Worm (Caenorhabditis elegans): ENCODE data around the gene col-144.

Gene col-144

DNA sequence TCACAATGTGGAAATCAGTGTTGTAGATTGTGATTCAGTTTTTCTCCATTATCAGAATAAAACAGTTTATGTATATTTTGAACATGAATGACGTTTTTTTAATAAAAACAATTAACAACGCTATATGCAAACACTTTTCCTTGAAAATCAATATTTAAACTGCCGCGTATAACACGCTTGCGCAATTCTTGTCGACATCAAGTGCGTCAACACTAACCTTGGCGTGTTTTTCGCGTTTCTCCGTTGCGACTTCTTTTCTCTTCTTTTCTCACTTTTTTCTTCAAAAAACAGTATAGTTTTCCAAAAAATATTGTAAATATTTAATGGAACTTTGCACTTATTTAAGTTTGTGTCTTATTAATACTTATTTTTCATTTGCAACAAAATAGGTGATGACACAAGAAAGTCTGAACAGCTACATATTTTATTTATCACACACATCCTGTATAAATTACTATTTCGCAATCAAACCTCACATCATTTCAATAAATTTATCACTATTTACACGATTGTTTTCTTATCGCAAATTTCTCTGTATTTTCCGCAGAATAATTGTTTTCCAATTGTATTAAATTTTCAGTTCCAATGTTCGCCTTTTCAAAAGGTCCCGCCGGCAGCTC, 14.9 kb upstream of the col-144 start, which contains the start of gene spas-1:
Gene spas-1 (plus strand): TSS at position 572 of the 620 bp plus-strand sequence.
- no peak for TF ChIP-seq sptf-1 (tag; optimal IDR thresholded peaks at IDR 0.05)
- peak; percentile 92 for TF ChIP-seq swsn-7 (tag; optimal IDR thresholded peaks at IDR 0.05)
- TF ChIP-seq pag-3 (tag; optimal IDR thresholded peaks at IDR 0.05; ENCODE audit: borderline replicate concordance, insufficient read depth), result peak; percentile 19
- no peak for TF ChIP-seq pqm-1 (tag; optimal IDR thresholded peaks at IDR 0.05)
- TF ChIP-seq ama-1 (optimal IDR thresholded peaks at IDR 0.05), result peak; percentile 77
- peak; percentile 76 for TF ChIP-seq ztf-4 (tag; optimal IDR thresholded peaks at IDR 0.05)
- peak; percentile 79 for TF ChIP-seq egl-13 (tag; optimal IDR thresholded peaks at IDR 0.05)
- no peak for TF ChIP-seq nhr-237 (tag; optimal IDR thresholded peaks at IDR 0.05)
- peak; percentile 92 for TF ChIP-seq tbx-2 (tag; optimal IDR thresholded peaks at IDR 0.05)
- peak; percentile 75 for TF ChIP-seq fos-1 (tag; optimal IDR thresholded peaks at IDR 0.05)
- no peak for TF ChIP-seq ceh-63 (GFP tag; optimal IDR thresholded peaks at IDR 0.05)
- peak; percentile 85 for TF ChIP-seq dsc-1 (tag; optimal IDR thresholded peaks at IDR 0.05)
- TF ChIP-seq mep-1 (tag; optimal IDR thresholded peaks at IDR 0.05), result peak; percentile 98
- no peak for TF ChIP-seq alr-1 (tag; optimal IDR thresholded peaks at IDR 0.05; ENCODE audit: borderline replicate concordance)
- peak; percentile 79 for TF ChIP-seq nhr-77 (tag; optimal IDR thresholded peaks at IDR 0.05)
- peak; percentile 88 for TF ChIP-seq skn-1 (tag; optimal IDR thresholded peaks at IDR 0.05)
- peak; percentile 42 for TF ChIP-seq unc-62 (GFP tag; optimal IDR thresholded peaks at IDR 0.05)
- no peak for TF ChIP-seq hpl-2 (GFP tag; optimal IDR thresholded peaks at IDR 0.05)
- TF ChIP-seq lin-14 (GFP tag; optimal IDR thresholded peaks at IDR 0.05), result peak; percentile 92
- TF ChIP-seq C34B4.2 (tag; optimal IDR thresholded peaks at IDR 0.05), result no peak
- TF ChIP-seq ets-5 (GFP tag; IDR thresholded peaks at IDR 0.05), result no peak
- no peak for TF ChIP-seq hlh-17 (GFP tag; optimal IDR thresholded peaks at IDR 0.05; ENCODE audit: borderline replicate concordance)
- peak; percentile 81 for TF ChIP-seq grh-1 (GFP tag; IDR thresholded peaks at IDR 0.05)
- peak; percentile 93 for TF ChIP-seq snu-23 (GFP tag; optimal IDR thresholded peaks at IDR 0.05)
- TF ChIP-seq unc-86 (tag; optimal IDR thresholded peaks at IDR 0.05), result peak; percentile 88
- peak; percentile 84 for TF ChIP-seq nhr-11 (tag; optimal IDR thresholded peaks at IDR 0.05)
- TF ChIP-seq nhr-12 (tag; optimal IDR thresholded peaks at IDR 0.05), result no peak
- TF ChIP-seq fkh-10 (GFP tag; optimal IDR thresholded peaks at IDR 0.05), result peak; percentile 37
- peak; percentile 46 for TF ChIP-seq pax-3 (tag; optimal IDR thresholded peaks at IDR 0.05)
- TF ChIP-seq nhr-76 (tag; optimal IDR thresholded peaks at IDR 0.05), result no peak
- TF ChIP-seq mdl-1 (tag; optimal IDR thresholded peaks at IDR 0.05), result peak in 1 of 2 experiments; percentile 79
- no peak for TF ChIP-seq hlh-4 (tag; optimal IDR thresholded peaks at IDR 0.05)
- TF ChIP-seq unc-98 (GFP tag; IDR thresholded peaks at IDR 0.05), result no peak
- TF ChIP-seq lin-15B (tag; optimal IDR thresholded peaks at IDR 0.05), result peak; percentile 78
- TF ChIP-seq blmp-1 (tag; optimal IDR thresholded peaks at IDR 0.05), result peak; percentile 90
- peak; percentile 89 to 98 for TF ChIP-seq efl-1 (optimal IDR thresholded peaks at IDR 0.05)
- peak; percentile 97 to 100 for TF ChIP-seq efl-1 (GFP tag; optimal IDR thresholded peaks at IDR 0.05 in 1 of 2)
- peak; percentile 42 for TF ChIP-seq unc-30 (tag; optimal IDR thresholded peaks at IDR 0.05)
- TF ChIP-seq fkh-8 (tag; optimal IDR thresholded peaks at IDR 0.05), result peak; percentile 77
- TF ChIP-seq nhr-71 (tag; optimal IDR thresholded peaks at IDR 0.05), result peak; percentile 95
- peak; percentile 66 for TF ChIP-seq aly-2 (tag; optimal IDR thresholded peaks at IDR 0.05)
- TF ChIP-seq nhr-19 (GFP tag; conservative IDR thresholded peaks at IDR 0.05), result peak; percentile 92
- TF ChIP-seq xbp-1 (tag; optimal IDR thresholded peaks at IDR 0.05), result peak; percentile 92
- no peak for TF ChIP-seq vab-15 (tag; optimal IDR thresholded peaks at IDR 0.05)
- no peak for TF ChIP-seq nhr-84 (tag; optimal IDR thresholded peaks at IDR 0.05)
- TF ChIP-seq snpc-4 (tag; optimal IDR thresholded peaks at IDR 0.05), result peak; percentile 91
- no peak for TF ChIP-seq efl-3 (GFP tag; optimal IDR thresholded peaks at IDR 0.05)
- no peak for TF ChIP-seq ces-1 (GFP tag; optimal IDR thresholded peaks at IDR 0.05)
- TF ChIP-seq mef-2 (tag; optimal IDR thresholded peaks at IDR 0.05), result peak; percentile 32
- peak; percentile 71 for TF ChIP-seq zip-4 (GFP tag; optimal IDR thresholded peaks at IDR 0.05)
- TF ChIP-seq nhr-20 (tag; optimal IDR thresholded peaks at IDR 0.05), result peak; percentile 97
- TF ChIP-seq lin-35 (GFP tag; optimal IDR thresholded peaks at IDR 0.05), result peak; percentile 98 to 99
- peak; percentile 88 for TF ChIP-seq unc-130 (tag; optimal IDR thresholded peaks at IDR 0.05)

All from whole organism, L1 larva.